Fruit fly (Drosophila melanogaster) whole organism, pupa: ENCODE measurements around the gene CG4854.

Experiments used
- CG13204 ChIP-seq: fragments of 200-800 bp; sonication (Bioruptor generic); optimal IDR thresholded peaks from 2 replicates; lab custom pipeline; 2018; ENCODE audit warnings: missing biosample characterization, mild to moderate bottlenecking, missing genetic modification characterization, moderate library complexity
- CG32121 ChIP-seq: fragments of 200-800 bp; sonication (Bioruptor generic); IDR thresholded peaks from 2 replicates; pipeline ENCODE4 v1.3.6; 2022; ENCODE audit warnings: missing biosample characterization, missing genetic modification characterization
- CG4496 ChIP-seq: fragments of 200-800 bp; sonication (Bioruptor generic); IDR thresholded peaks from 3 replicates; pipeline ENCODE4 v1.3.6; 2022; ENCODE audit warnings: missing biosample characterization, missing genetic modification characterization
- CG8159 ChIP-seq: fragments of 200-800 bp; sonication (Bioruptor generic); optimal IDR thresholded peaks from 3 replicates; lab custom pipeline; 2018; ENCODE audit warnings: missing biosample characterization, mild to moderate bottlenecking, missing genetic modification characterization, moderate library complexity
- CG9948 ChIP-seq: fragments of 200-800 bp; sonication (Bioruptor generic); optimal IDR thresholded peaks from 2 replicates; lab custom pipeline; 2018; ENCODE audit warnings: missing biosample characterization, mild to moderate bottlenecking, missing genetic modification characterization, moderate library complexity
- D1 ChIP-seq: fragments of 200-800 bp; sonication (Bioruptor generic); optimal IDR thresholded peaks from 2 replicates; lab custom pipeline; 2018; ENCODE audit warnings: missing biosample characterization, mild to moderate bottlenecking, missing genetic modification characterization, moderate library complexity
- EcR ChIP-seq: fragments of 200-800 bp; sonication (Bioruptor generic); optimal IDR thresholded peaks from 3 replicates; lab custom pipeline; 2019; ENCODE audit warnings: missing biosample characterization, missing genetic modification characterization, mild to moderate bottlenecking, moderate library complexity, missing genetic modification reagents
- Snoo ChIP-seq: fragments of 200-800 bp; sonication (Bioruptor generic); optimal IDR thresholded peaks from 3 replicates; lab custom pipeline; 2017; ENCODE audit warnings: missing biosample characterization, mild to moderate bottlenecking, missing genetic modification characterization, inconsistent platforms
- fd96Ca ChIP-seq: fragments of 200-800 bp; sonication (Bioruptor generic); IDR thresholded peaks from 3 replicates; pipeline ENCODE4 v1.3.6; 2022; ENCODE audit warnings: missing biosample characterization, missing genetic modification characterization
- gl ChIP-seq: fragments of 200-800 bp; sonication (Bioruptor generic); optimal IDR thresholded peaks from 2 replicates; lab custom pipeline; 2018; ENCODE audit warnings: missing biosample characterization, mild to moderate bottlenecking, missing genetic modification characterization

DNA sequence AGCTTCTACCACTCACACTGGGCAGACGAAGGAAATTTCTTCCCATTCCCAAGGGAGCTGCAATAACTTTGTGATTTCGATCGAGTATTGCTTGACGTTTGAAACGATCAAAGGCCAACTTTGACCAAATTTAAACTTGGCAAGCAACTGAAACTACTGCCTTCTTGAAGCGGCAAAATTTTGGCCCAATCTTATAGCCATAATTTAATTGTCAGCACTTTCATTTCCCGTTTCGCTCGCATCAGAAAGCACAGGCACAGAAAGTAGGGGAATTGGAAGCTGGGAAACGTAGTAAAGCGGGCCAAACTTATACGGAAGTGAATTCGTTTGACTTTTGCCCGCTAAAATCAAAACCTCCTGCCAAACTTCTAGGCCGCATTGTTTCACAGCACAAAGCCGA is 31.8 kb downstream of the CG4854 start, which contains the start of gene CG4390:
- TF ChIP-seq gl (tag; lab: Kevin White, UChicago), result no peak
- no peak for TF ChIP-seq CG13204 (GFP tag; lab: Kevin White, UChicago)
- no peak for TF ChIP-seq D1 (tag; lab: Kevin White, UChicago)
- TF ChIP-seq CG8159, result no peak
- TF ChIP-seq CG9948 (tag; lab: Kevin White, UChicago), result no peak
- no peak for TF ChIP-seq Snoo
- TF ChIP-seq CG4496 (GFP tag; lab: Robert Waterston, UW), result no peak
- TF ChIP-seq EcR, result no peak
- TF ChIP-seq fd96Ca, result no peak
- TF ChIP-seq CG32121 (GFP tag; lab: Robert Waterston, UW), result no peak
